Fruit fly (Drosophila melanogaster) whole organism, embryonic: ENCODE measurements around the gene Srp19.

Experiments
- BEAF-32 ChIP-seq: fragments of 200-800 bp; sonication (Bioruptor generic); optimal IDR thresholded peaks from 3 replicates; lab custom pipeline; 2017; ENCODE audit warnings: missing biosample characterization, missing genetic modification characterization, mild to moderate bottlenecking, moderate library complexity, missing genetic modification reagents
- CG10267 ChIP-seq: fragments of 200-800 bp; sonication (Bioruptor generic); optimal IDR thresholded peaks from 2 replicates; lab custom pipeline; 2018; ENCODE audit warnings: missing biosample characterization, mild to moderate bottlenecking, missing genetic modification characterization, moderate library complexity
- CG11093 ChIP-seq: fragments of 200-800 bp; sonication (Bioruptor generic); IDR thresholded peaks from 3 replicates; pipeline ENCODE4 v1.3.6; 2022; ENCODE audit warnings: missing biosample characterization, missing genetic modification characterization
- CG11247 ChIP-seq: fragments of 200-800 bp; sonication (Bioruptor generic); IDR thresholded peaks from 2 replicates; pipeline ENCODE4 v1.3.6; 2022; ENCODE audit warnings: missing biosample characterization, missing genetic modification characterization
- CG12104 ChIP-seq: fragments of 200-800 bp; sonication (Bioruptor generic); optimal IDR thresholded peaks from 3 replicates; lab custom pipeline; 2016; ENCODE audit warnings: missing biosample characterization, missing genetic modification characterization
- CG13287 ChIP-seq: fragments of 200-800 bp; sonication (Bioruptor generic); IDR thresholded peaks from 2 replicates; pipeline ENCODE4 v1.3.6; 2022; ENCODE audit warnings: missing biosample characterization, missing genetic modification characterization; ENCODE audit not compliant: partially characterized antibody
- CG15269 ChIP-seq: fragments of 200-800 bp; sonication (Bioruptor generic); optimal IDR thresholded peaks from 2 replicates; lab custom pipeline; 2018; ENCODE audit warnings: missing biosample characterization, mild to moderate bottlenecking, missing genetic modification characterization, moderate library complexity
- CG16779 ChIP-seq: fragments of 200-800 bp; sonication (Bioruptor generic); IDR thresholded peaks from 2 replicates; pipeline ENCODE4 v1.3.6; 2022; ENCODE audit warnings: missing biosample characterization, missing genetic modification characterization
- CG16815 ChIP-seq: fragments of 200-800 bp; sonication (Bioruptor generic); optimal IDR thresholded peaks from 3 replicates; lab custom pipeline; 2017; ENCODE audit warnings: missing biosample characterization, mild to moderate bottlenecking, missing genetic modification characterization
- CG16863 ChIP-seq: fragments of 200-800 bp; sonication (Bioruptor generic); optimal IDR thresholded peaks from 3 replicates; lab custom pipeline; 2016; ENCODE audit warnings: missing biosample characterization, missing genetic modification characterization
- CG17829 ChIP-seq: fragments of 200-800 bp; optimal IDR thresholded peaks from 2 replicates; lab custom pipeline; 2019; ENCODE audit warnings: missing biosample characterization, mild to moderate bottlenecking, missing genetic modification characterization, moderate library complexity
- CG2120 ChIP-seq: fragments of 200-800 bp; sonication (Bioruptor generic); optimal IDR thresholded peaks from 3 replicates; lab custom pipeline; 2016; ENCODE audit warnings: missing biosample characterization, missing genetic modification characterization
- CG30020 ChIP-seq: fragments of 200-800 bp; optimal IDR thresholded peaks from 2 replicates; lab custom pipeline; 2019; ENCODE audit warnings: missing biosample characterization, mild to moderate bottlenecking, missing genetic modification characterization, moderate library complexity
- CG34224 ChIP-seq: fragments of 200-800 bp; sonication (Bioruptor generic); IDR thresholded peaks from 3 replicates; pipeline ENCODE4 v1.3.6; 2022; ENCODE audit warnings: missing biosample characterization, missing genetic modification characterization; ENCODE audit not compliant: partially characterized antibody
- CG3995 ChIP-seq: fragments of 200-800 bp; sonication (Bioruptor generic); optimal IDR thresholded peaks from 3 replicates; lab custom pipeline; 2016; ENCODE audit warnings: missing biosample characterization, missing genetic modification characterization
- CG4404 ChIP-seq: fragments of 200-800 bp; sonication (Bioruptor generic); IDR thresholded peaks from 2 replicates; pipeline ENCODE4 v1.3.6; 2022; ENCODE audit warnings: missing biosample characterization, missing genetic modification characterization
- CG4424 ChIP-seq: fragments of 200-800 bp; sonication (Bioruptor generic); optimal IDR thresholded peaks from 3 replicates; lab custom pipeline; 2016; ENCODE audit warnings: missing biosample characterization, missing genetic modification characterization
- CG4617 ChIP-seq: fragments of 200-800 bp; sonication (Bioruptor generic); optimal IDR thresholded peaks from 3 replicates; lab custom pipeline; 2016; ENCODE audit warnings: missing biosample characterization, missing genetic modification characterization, borderline replicate concordance
- CG4730 ChIP-seq: fragments of 200-800 bp; sonication (Bioruptor generic); IDR thresholded peaks from 2 replicates; pipeline ENCODE4 v1.3.6; 2022; ENCODE audit warnings: missing biosample characterization, missing genetic modification characterization
- CG5180 ChIP-seq: fragments of 200-800 bp; sonication (Bioruptor generic); optimal IDR thresholded peaks from 3 replicates; lab custom pipeline; 2017; ENCODE audit warnings: missing biosample characterization, missing genetic modification characterization, mild to moderate bottlenecking, moderate library complexity, missing genetic modification reagents
- CG8281 ChIP-seq: fragments of 200-800 bp; sonication (Bioruptor generic); optimal IDR thresholded peaks from 2 replicates; lab custom pipeline; 2018; ENCODE audit warnings: missing biosample characterization, mild to moderate bottlenecking, missing genetic modification characterization, moderate library complexity
- CG8765 ChIP-seq: fragments of 200-800 bp; sonication (Bioruptor generic); IDR thresholded peaks from 2 replicates; pipeline ENCODE4 v1.3.6; 2022; ENCODE audit warnings: missing biosample characterization, missing genetic modification characterization
- CG9932 ChIP-seq: fragments of 200-800 bp; sonication (Bioruptor generic); IDR thresholded peaks from 2 replicates; pipeline ENCODE4 v1.3.6; 2022; ENCODE audit warnings: missing biosample characterization, missing genetic modification characterization
- Dek ChIP-seq: fragments of 200-800 bp; sonication (Bioruptor generic); optimal IDR thresholded peaks from 3 replicates; lab custom pipeline; 2019; ENCODE audit warnings: missing biosample characterization, mild to moderate bottlenecking, missing genetic modification characterization, moderate library complexity
- Dref ChIP-seq: fragments of 200-800 bp; sonication (Bioruptor generic); IDR thresholded peaks from 2 replicates; pipeline ENCODE4 v1.3.6; 2022; ENCODE audit warnings: missing biosample characterization, missing genetic modification characterization
- E2f1 ChIP-seq: fragments of 200-800 bp; sonication (Bioruptor generic); IDR thresholded peaks from 2 replicates; pipeline ENCODE4 v1.3.6; 2022; ENCODE audit warnings: missing biosample characterization, missing genetic modification characterization
- E2f2 ChIP-seq: fragments of 200-800 bp; sonication (Bioruptor generic); IDR thresholded peaks from 2 replicates; pipeline ENCODE4 v1.3.6; 2022; ENCODE audit warnings: missing biosample characterization, missing genetic modification characterization
- HmgZ ChIP-seq: fragments of 200-800 bp; sonication (Bioruptor generic); optimal IDR thresholded peaks from 2 replicates; lab custom pipeline; 2018; ENCODE audit warnings: missing biosample characterization, mild to moderate bottlenecking, missing genetic modification characterization
- MBD-R2 ChIP-seq: fragments of 200-800 bp; sonication (Bioruptor generic); IDR thresholded peaks from 2 replicates; pipeline ENCODE4 v1.3.6; 2022; ENCODE audit warnings: missing biosample characterization, missing genetic modification characterization
- MESR4 ChIP-seq: fragments of 200-800 bp; sonication (Bioruptor generic); optimal IDR thresholded peaks from 2 replicates; lab custom pipeline; 2018; ENCODE audit warnings: missing biosample characterization, mild to moderate bottlenecking, missing genetic modification characterization, moderate library complexity
- Med ChIP-seq: fragments of 200-800 bp; sonication (Bioruptor generic); peaks from one replicate; lab custom pipeline; 2016; ENCODE audit warnings: missing biosample characterization, missing genetic modification characterization, mild to moderate bottlenecking, inconsistent platforms, moderate library complexity
- NFAT ChIP-seq: fragments of 200-800 bp; sonication (Bioruptor generic); IDR thresholded peaks from 2 replicates; pipeline ENCODE4 v1.3.6; 2022; ENCODE audit warnings: missing biosample characterization, missing genetic modification characterization
- Rfx ChIP-seq: fragments of 200-800 bp; sonication (Bioruptor generic); IDR thresholded peaks from 2 replicates; pipeline ENCODE4 v1.3.6; 2022; ENCODE audit warnings: missing biosample characterization, missing genetic modification characterization
- Scr ChIP-seq: fragments of 200-800 bp; sonication (Bioruptor generic); IDR thresholded peaks from 2 replicates; pipeline ENCODE4 v1.3.6; 2022; ENCODE audit warnings: missing biosample characterization, missing genetic modification characterization; ENCODE audit not compliant: partially characterized antibody
- TFAM ChIP-seq: fragments of 200-800 bp; sonication (Bioruptor generic); optimal IDR thresholded peaks from 2 replicates; lab custom pipeline; 2017; ENCODE audit warnings: missing biosample characterization, missing genetic modification characterization, inconsistent platforms
- ap ChIP-seq: fragments of 200-800 bp; sonication (Bioruptor generic); IDR thresholded peaks from 2 replicates; pipeline ENCODE4 v1.3.6; 2022; ENCODE audit warnings: missing biosample characterization, missing genetic modification characterization
- bbx ChIP-seq: fragments of 200-800 bp; sonication (Bioruptor generic); IDR thresholded peaks from 2 replicates; pipeline ENCODE4 v1.3.6; 2022; ENCODE audit warnings: missing biosample characterization, missing genetic modification characterization; ENCODE audit not compliant: partially characterized antibody
- bowl ChIP-seq: fragments of 200-800 bp; sonication (Bioruptor generic); IDR thresholded peaks from 2 replicates; pipeline ENCODE4 v1.3.6; 2022; ENCODE audit warnings: missing biosample characterization, missing genetic modification characterization
- ci ChIP-seq: fragments of 200-800 bp; sonication (Bioruptor generic); IDR thresholded peaks from 3 replicates; pipeline ENCODE4 v1.3.6; 2022; ENCODE audit warnings: missing biosample characterization, missing genetic modification characterization
- fru ChIP-seq: fragments of >200 bp; optimal IDR thresholded peaks from 2 replicates; lab custom pipeline; 2017
- hb ChIP-seq: fragments of 200-800 bp; sonication (Bioruptor generic); IDR thresholded peaks from 3 replicates; pipeline ENCODE4 v1.3.6; 2022; ENCODE audit warnings: missing biosample characterization, missing genetic modification characterization; ENCODE audit not compliant: partially characterized antibody
- sd ChIP-seq: fragments of 200-800 bp; sonication (Bioruptor generic); optimal IDR thresholded peaks from 3 replicates; lab custom pipeline; 2018; ENCODE audit warnings: missing biosample characterization, mild to moderate bottlenecking, missing genetic modification characterization, moderate library complexity
- slbo ChIP-seq: fragments of 200-800 bp; sonication (Bioruptor generic); IDR thresholded peaks from 2 replicates; pipeline ENCODE4 v1.3.6; 2022; ENCODE audit warnings: missing biosample characterization, missing genetic modification characterization
- sob ChIP-seq: fragments of 200-800 bp; sonication (Bioruptor generic); IDR thresholded peaks from 2 replicates; pipeline ENCODE4 v1.3.6; 2022; ENCODE audit warnings: missing biosample characterization, missing genetic modification characterization
- stwl ChIP-seq: fragments of 200-800 bp; sonication (Bioruptor generic); optimal IDR thresholded peaks from 3 replicates; lab custom pipeline; 2018; ENCODE audit warnings: missing biosample characterization, mild to moderate bottlenecking, missing genetic modification characterization, moderate library complexity
- tio ChIP-seq: fragments of 200-800 bp; sonication (Bioruptor generic); optimal IDR thresholded peaks from 2 replicates; lab custom pipeline; 2017; ENCODE audit warnings: missing biosample characterization, missing genetic modification characterization, inconsistent platforms
- vvl ChIP-seq: fragments of 200-800 bp; sonication (Bioruptor generic); IDR thresholded peaks from 2 replicates; pipeline ENCODE4 v1.3.6; 2022; ENCODE audit warnings: missing biosample characterization, missing genetic modification characterization
- yki ChIP-seq: fragments of >200 bp; optimal IDR thresholded peaks from 3 replicates; lab custom pipeline; 2018
- zfh1 ChIP-seq: fragments of 200-800 bp; sonication (Bioruptor generic); IDR thresholded peaks from 3 replicates; pipeline ENCODE4 v1.3.6; 2022; ENCODE audit warnings: missing biosample characterization, missing genetic modification characterization

Srp19 gene

dm6 chr3L:7339216-7339742, 8.6 kb downstream of the Srp19 start, which contains the start of the genes lark and eco (continued):
- TF ChIP-seq CG8281 (no peak), CG11093 (GFP tag; lab: Robert Waterston, UW) (no peak), CG16779 (no peak), fru (lab: Kevin White, UChicago) (no peak), Dref (GFP tag; lab: Robert Waterston, UW) (no peak)

DNA sequence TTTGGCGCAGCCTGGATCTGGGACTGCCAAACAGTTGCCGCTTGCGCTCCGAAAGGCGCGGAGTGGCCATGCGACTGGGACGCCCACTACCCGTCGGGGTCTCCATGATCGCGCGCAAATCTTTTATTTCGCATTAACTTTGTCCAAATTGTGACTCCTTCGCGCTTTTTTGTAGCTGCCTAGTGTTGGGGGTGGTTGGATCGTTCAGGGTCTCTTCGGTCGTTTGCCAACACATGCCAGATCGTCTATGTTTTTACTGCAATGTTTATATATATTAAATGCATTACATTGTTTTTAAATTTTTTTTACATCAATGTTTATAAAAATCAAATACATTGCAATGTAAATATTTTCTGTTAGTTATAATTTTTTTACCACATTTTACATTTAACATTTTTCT, 9.0 kb downstream of the Srp19 start:
- TF ChIP-seq bbx (GFP tag; lab: Robert Waterston, UW): peak; percentile 27; the same call in 1 of the 2 replicates
- TF ChIP-seq MESR4 (GFP tag; lab: Kevin White, UChicago): peak; percentile 44
- peak; percentile 38; the same call in 1 of the 2 replicates for TF ChIP-seq E2f1 (GFP tag; lab: Robert Waterston, UW)
- TF ChIP-seq CG9932: peak; percentile 40; the same call in 1 of the 2 replicates
- TF ChIP-seq CG2120 (GFP tag; lab: Kevin White, UChicago): peak; percentile 38
- TF ChIP-seq slbo (GFP tag; lab: Robert Waterston, UW): peak; percentile 43; the same call in 1 of the 2 replicates
- no peak for TF ChIP-seq CG8765 (GFP tag; lab: Robert Waterston, UW)
- TF ChIP-seq stwl (tag; lab: Kevin White, UChicago): peak; percentile 36
- TF ChIP-seq CG34224: no peak
- TF ChIP-seq sd (tag; lab: Kevin White, UChicago): no peak
- peak; percentile 11; the same call in 1 of the 2 replicates for TF ChIP-seq bowl (GFP tag; lab: Robert Waterston, UW)
- TF ChIP-seq sob (GFP tag; lab: Robert Waterston, UW): peak; percentile 12; the same call in 1 of the 2 replicates
- TF ChIP-seq CG3995 (GFP tag; lab: Kevin White, UChicago): peak; percentile 65
- TF ChIP-seq CG16779: no peak
- 0 out of 2 replicates have a peak, but pooled peaks have one; percentile 16 for TF ChIP-seq CG11247
- TF ChIP-seq CG17829 (tag; lab: Kevin White, UChicago): no peak
- TF ChIP-seq CG4617: peak; percentile 33
- 0 out of 3 replicates have a peak, but pooled peaks have one; percentile 39 for TF ChIP-seq zfh1
- TF ChIP-seq Rfx (GFP tag; lab: Robert Waterston, UW): peak; percentile 43; the same call in 1 of the 2 replicates
- no peak for TF ChIP-seq Dek
- peak; percentile 88 for TF ChIP-seq CG10267 (tag; lab: Kevin White, UChicago)
- TF ChIP-seq MBD-R2: peak; percentile 63
- TF ChIP-seq CG13287 (GFP tag; lab: Robert Waterston, UW): peak; percentile 11; the same call in 1 of the 2 replicates
- no peak for TF ChIP-seq BEAF-32
- peak; percentile 84 for TF ChIP-seq Med (GFP tag; lab: Kevin White, UChicago)
- TF ChIP-seq CG16863: no peak
- 0 out of 3 replicates have a peak, but pooled peaks have one; percentile 20 for TF ChIP-seq ci (GFP tag; lab: Robert Waterston, UW)
- TF ChIP-seq E2f2: peak; percentile 46; the same call in 1 of the 2 replicates
- TF ChIP-seq TFAM (GFP tag; lab: Kevin White, UChicago): no peak
- 0 out of 2 replicates have a peak, but pooled peaks have one; percentile 18 for TF ChIP-seq vvl (GFP tag; lab: Robert Waterston, UW)
- peak; percentile 36; the same call in 1 of the 2 replicates for TF ChIP-seq NFAT
- 0 out of 2 replicates have a peak, but pooled peaks have one; percentile 13 for TF ChIP-seq Scr (GFP tag; lab: Robert Waterston, UW)
- no peak for TF ChIP-seq hb (GFP tag; lab: Robert Waterston, UW)

- TF ChIP-seq bbx (GFP tag; lab: Robert Waterston, UW) (peak; percentile 79), CG12104 (GFP tag; lab: Kevin White, UChicago) (no peak), CG4617 (peak; percentile 62), HmgZ (tag; lab: Kevin White, UChicago) (no peak), CG30020 (tag; lab: Kevin White, UChicago) (peak; percentile 7), CG10267 (tag; lab: Kevin White, UChicago) (peak; percentile 47), CG15269 (tag; lab: Kevin White, UChicago) (no peak), CG4730 (GFP tag; lab: Robert Waterston, UW) (no peak), CG4424 (peak; percentile 14), ap (GFP tag; lab: Robert Waterston, UW) (no peak), CG5180 (GFP tag; lab: Kevin White, UChicago) (no peak), tio (GFP tag; lab: Kevin White, UChicago) (no peak), yki (lab: Kevin White, UChicago) (no peak), CG4404 (GFP tag; lab: Robert Waterston, UW) (no peak), CG16815 (GFP tag; lab: Kevin White, UChicago) (no peak)
Measured at dm6 chr3L:7334990-7335389, 12.8 kb downstream of the Srp19 start, which contains the start of the genes wrm1 and wrm2. Gene wrm1, minus strand, starts transcription at chr3L:7335226. Gene wrm2, minus strand, starts transcription at chr3L:7335226.
